Worm (Caenorhabditis elegans): ENCODE data around the gene pap-3.

DNA sequence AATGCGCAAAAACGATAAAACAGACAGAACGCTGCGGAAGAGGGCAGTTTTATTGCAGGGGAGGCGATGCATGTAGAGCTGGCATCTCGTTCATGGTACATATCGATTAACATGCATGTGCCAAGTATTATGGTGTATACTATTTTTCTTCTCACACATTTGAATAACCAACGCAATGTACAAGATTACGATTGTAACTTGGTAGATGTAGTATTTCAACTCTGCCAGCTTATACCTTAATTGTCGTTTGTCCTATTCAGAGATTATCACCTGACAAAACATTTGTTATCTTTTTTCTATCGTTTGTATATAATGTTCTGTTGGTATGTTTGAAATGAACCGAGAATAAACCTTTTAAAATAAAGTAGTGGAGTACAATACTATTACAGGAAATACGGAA lies 13.5 kb upstream of the pap-3 start, which contains the start of gene pes-5:
- TF ChIP-seq pqm-1 (tag; optimal IDR thresholded peaks at IDR 0.05): no peak
- TF ChIP-seq pha-4 (tag; optimal IDR thresholded peaks at IDR 0.05): no peak
- TF ChIP-seq ceh-9 (tag; optimal IDR thresholded peaks at IDR 0.05): no peak

Data from whole organism, late embryonic.